Worm (Caenorhabditis elegans) whole organism, L2 larva: ENCODE data around the gene ric-3.

Experiments
- aly-2 ChIP-seq: fragments of 150-350 bp; optimal IDR thresholded peaks from 2 replicates; lab custom pipeline; 2014; ENCODE audit warnings: missing biosample characterization, missing genetic modification characterization
- nhr-23 ChIP-seq: fragments of 150-350 bp; optimal IDR thresholded peaks from 2 replicates; lab custom pipeline; 2014; ENCODE audit warnings: missing biosample characterization, missing genetic modification reagents, missing genetic modification characterization

DNA sequence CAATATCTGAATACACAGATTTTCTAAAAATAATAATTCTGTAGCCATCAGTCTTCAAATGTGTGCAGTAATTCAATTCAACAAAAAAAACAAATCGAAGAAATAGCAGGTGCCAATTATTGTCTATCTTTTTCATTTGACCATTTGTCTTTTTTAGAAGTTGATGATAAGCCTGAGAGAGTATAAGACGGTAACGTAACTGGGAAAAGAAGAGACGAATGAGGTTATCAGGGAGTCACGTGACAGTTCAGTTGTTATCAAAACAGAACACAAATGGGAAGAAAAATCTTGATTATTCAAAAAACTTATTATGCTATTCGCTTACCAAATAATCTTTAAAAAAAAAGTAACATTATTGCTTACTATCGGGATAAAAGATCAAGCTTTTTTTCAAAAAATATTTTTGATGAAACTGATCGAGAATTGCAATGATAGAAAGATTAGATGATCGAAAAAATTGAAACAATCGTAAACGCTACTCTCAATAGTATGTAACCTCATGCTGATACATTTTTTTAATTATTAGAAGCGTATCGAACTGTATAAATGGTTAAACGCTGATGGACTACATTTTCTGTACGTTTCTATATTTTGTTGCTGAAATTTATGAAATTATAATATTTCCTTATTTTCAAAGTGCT, 26.4 kb downstream of the ric-3 start:
- TF ChIP-seq aly-2 (no peak), nhr-23 (no peak)
